Fruit fly (Drosophila melanogaster) whole organism, prepupa: ENCODE measurements around the gene galla-2.
A peak's percentile ranks its signal among the peaks of the same experiment; 100 is the strongest.

ENCODE experiments used
- Blimp-1 ChIP-seq: fragments of 200-800 bp; sonication (Bioruptor generic); optimal IDR thresholded peaks from 3 replicates; lab custom pipeline; 2017; ENCODE audit warnings: missing biosample characterization, missing genetic modification characterization, mild to moderate bottlenecking, moderate library complexity, missing genetic modification reagents
- CG10631 ChIP-seq: fragments of 200-800 bp; sonication (Bioruptor generic); optimal IDR thresholded peaks from 2 replicates; lab custom pipeline; 2016; ENCODE audit warnings: missing biosample characterization, missing genetic modification characterization
- CG11294 ChIP-seq: fragments of 200-800 bp; sonication (Bioruptor generic); IDR thresholded peaks from 2 replicates; pipeline ENCODE4 v1.3.6; 2022; ENCODE audit warnings: missing biosample characterization, missing genetic modification characterization
- CG11762 ChIP-seq: fragments of 200-800 bp; sonication (Bioruptor generic); optimal IDR thresholded peaks from 3 replicates; lab custom pipeline; 2016; ENCODE audit warnings: missing biosample characterization, missing genetic modification characterization; ENCODE audit not compliant: insufficient read depth
- CG1621 ChIP-seq: fragments of 200-800 bp; sonication (Bioruptor generic); optimal IDR thresholded peaks from 3 replicates; lab custom pipeline; 2018; ENCODE audit warnings: missing biosample characterization, mild to moderate bottlenecking, missing genetic modification characterization
- CG16779 ChIP-seq: fragments of 200-800 bp; sonication (Bioruptor generic); optimal IDR thresholded peaks from 3 replicates; lab custom pipeline; 2017; ENCODE audit warnings: missing biosample characterization, mild to moderate bottlenecking, missing genetic modification characterization
- CG3032 ChIP-seq: fragments of 200-800 bp; optimal IDR thresholded peaks from 2 replicates; lab custom pipeline; 2019; ENCODE audit warnings: missing biosample characterization, mild to moderate bottlenecking, missing genetic modification characterization, moderate library complexity
- CG31627 ChIP-seq: fragments of 200-800 bp; sonication (Bioruptor generic); optimal IDR thresholded peaks from 3 replicates; lab custom pipeline; 2016; ENCODE audit warnings: missing biosample characterization, missing genetic modification characterization
- CG32006 ChIP-seq: fragments of 200-800 bp; sonication (Bioruptor generic); optimal IDR thresholded peaks from 3 replicates; lab custom pipeline; 2017; ENCODE audit warnings: missing biosample characterization, mild to moderate bottlenecking, missing genetic modification characterization
- CG34406 ChIP-seq: fragments of 200-800 bp; sonication (Bioruptor generic); optimal IDR thresholded peaks from 3 replicates; lab custom pipeline; 2016; ENCODE audit warnings: missing biosample characterization, missing genetic modification characterization
- CG3919 ChIP-seq: fragments of 200-800 bp; sonication (Bioruptor generic); optimal IDR thresholded peaks from 3 replicates; lab custom pipeline; 2016; ENCODE audit warnings: missing biosample characterization, missing genetic modification characterization
- CG4318 ChIP-seq: fragments of 200-800 bp; sonication (Bioruptor generic); optimal IDR thresholded peaks from 3 replicates; lab custom pipeline; 2017; ENCODE audit warnings: missing biosample characterization, mild to moderate bottlenecking, missing genetic modification characterization
- CG6163 ChIP-seq: fragments of 200-800 bp; sonication (Bioruptor generic); IDR thresholded peaks from 3 replicates; pipeline ENCODE4 v1.3.6; 2022; ENCODE audit warnings: missing biosample characterization, missing genetic modification characterization
- CG6276 ChIP-seq: fragments of 200-800 bp; sonication (Bioruptor generic); optimal IDR thresholded peaks from 2 replicates; lab custom pipeline; 2017; ENCODE audit warnings: missing biosample characterization, mild to moderate bottlenecking, missing genetic modification characterization
- CG6792 ChIP-seq: fragments of 200-800 bp; sonication (Bioruptor generic); optimal IDR thresholded peaks from 3 replicates; lab custom pipeline; 2016; ENCODE audit warnings: missing biosample characterization, missing genetic modification characterization
- CG8119 ChIP-seq: fragments of 200-800 bp; sonication (Bioruptor generic); IDR thresholded peaks from 3 replicates; pipeline ENCODE4 v1.3.6; 2022; ENCODE audit warnings: missing biosample characterization, missing genetic modification characterization
- Eip75B ChIP-seq: fragments of 200-800 bp; sonication (Bioruptor generic); optimal IDR thresholded peaks from 3 replicates; lab custom pipeline; 2016; ENCODE audit warnings: missing biosample characterization, missing genetic modification characterization
- Eip78C ChIP-seq: fragments of 200-800 bp; sonication (Bioruptor generic); peaks from one replicate; lab custom pipeline; 2016; ENCODE audit warnings: missing biosample characterization, missing genetic modification characterization
- Eip93F ChIP-seq: fragments of 200-800 bp; sonication (Bioruptor generic); optimal IDR thresholded peaks from 2 replicates; lab custom pipeline; 2016; ENCODE audit warnings: missing biosample characterization, mild to moderate bottlenecking, missing genetic modification characterization
- Ets21C ChIP-seq: fragments of 200-800 bp; sonication (Bioruptor generic); optimal IDR thresholded peaks from 3 replicates; lab custom pipeline; 2016; ENCODE audit warnings: missing biosample characterization, missing genetic modification characterization
- Ets96B ChIP-seq: fragments of 200-800 bp; optimal IDR thresholded peaks from 2 replicates; lab custom pipeline; 2019; ENCODE audit warnings: missing biosample characterization, mild to moderate bottlenecking, missing genetic modification characterization, moderate library complexity
- Gug ChIP-seq: fragments of 200-800 bp; sonication (Bioruptor generic); IDR thresholded peaks from 2 replicates; pipeline ENCODE4 v1.3.6; 2022; ENCODE audit warnings: missing biosample characterization, missing genetic modification characterization
- Hr38 ChIP-seq: sonication (Bioruptor generic); optimal IDR thresholded peaks from 2 replicates; lab custom pipeline; 2016; ENCODE audit warnings: missing biosample characterization, missing genetic modification characterization
- Hr39 ChIP-seq: fragments of 200-800 bp; sonication (Bioruptor generic); optimal IDR thresholded peaks from 2 replicates; lab custom pipeline; 2016; ENCODE audit warnings: missing biosample characterization, missing genetic modification characterization
- Hr4 ChIP-seq: fragments of 200-800 bp; sonication (Bioruptor generic); optimal IDR thresholded peaks from 3 replicates; lab custom pipeline; 2016; ENCODE audit warnings: missing biosample characterization, missing genetic modification characterization
- Lpt ChIP-seq: fragments of 200-800 bp; sonication (Bioruptor generic); optimal IDR thresholded peaks from 3 replicates; lab custom pipeline; 2016; ENCODE audit warnings: missing biosample characterization, missing genetic modification characterization
- Sox102F ChIP-seq: fragments of 200-800 bp; sonication (Bioruptor generic); optimal IDR thresholded peaks from 2 replicates; lab custom pipeline; 2016; ENCODE audit warnings: missing biosample characterization, mild to moderate bottlenecking, missing genetic modification characterization
- achi ChIP-seq: fragments of 200-800 bp; sonication (Bioruptor generic); optimal IDR thresholded peaks from 3 replicates; lab custom pipeline; 2016; ENCODE audit warnings: missing biosample characterization, missing genetic modification characterization
- acj6 ChIP-seq: fragments of 200-800 bp; sonication (Bioruptor generic); optimal IDR thresholded peaks from 3 replicates; lab custom pipeline; 2016; ENCODE audit warnings: missing biosample characterization, missing genetic modification characterization
- dsx ChIP-seq: fragments of 200-800 bp; optimal IDR thresholded peaks from 3 replicates; lab custom pipeline; 2019; ENCODE audit warnings: missing biosample characterization, mild to moderate bottlenecking, missing genetic modification characterization, moderate library complexity; ENCODE audit not compliant: poor library complexity, severe bottlenecking
- eg ChIP-seq: fragments of 200-800 bp; sonication (Bioruptor generic); IDR thresholded peaks from 3 replicates; pipeline ENCODE4 v1.3.6; 2022; ENCODE audit warnings: missing biosample characterization, missing genetic modification characterization
- esn ChIP-seq: fragments of 200-800 bp; sonication (Bioruptor generic); optimal IDR thresholded peaks from 2 replicates; lab custom pipeline; 2016; ENCODE audit warnings: missing biosample characterization, mild to moderate bottlenecking, missing genetic modification characterization, moderate library complexity
- fd59A ChIP-seq: fragments of 200-800 bp; sonication (Bioruptor generic); optimal IDR thresholded peaks from 2 replicates; lab custom pipeline; 2017; ENCODE audit warnings: missing biosample characterization, mild to moderate bottlenecking, missing genetic modification characterization, missing genetic modification reagents
- fd85E ChIP-seq: fragments of 200-800 bp; sonication (Bioruptor generic); optimal IDR thresholded peaks from 3 replicates; lab custom pipeline; 2016; ENCODE audit warnings: missing biosample characterization, missing genetic modification characterization
- lz ChIP-seq: fragments of 200-800 bp; sonication (Bioruptor generic); optimal IDR thresholded peaks from 3 replicates; lab custom pipeline; 2016; ENCODE audit warnings: missing biosample characterization, missing genetic modification characterization
- net ChIP-seq: fragments of 200-800 bp; sonication (Bioruptor generic); optimal IDR thresholded peaks from 3 replicates; lab custom pipeline; 2016; ENCODE audit warnings: missing biosample characterization, missing genetic modification characterization
- pdm3 ChIP-seq: fragments of 200-800 bp; sonication (Bioruptor generic); optimal IDR thresholded peaks from 3 replicates; lab custom pipeline; 2016; ENCODE audit warnings: missing biosample characterization, missing genetic modification characterization
- spab ChIP-seq: fragments of 200-800 bp; sonication (Bioruptor generic); optimal IDR thresholded peaks from 2 replicates; lab custom pipeline; 2017; ENCODE audit warnings: missing biosample characterization, mild to moderate bottlenecking, missing genetic modification characterization, missing genetic modification reagents
- svp ChIP-seq: fragments of 200-800 bp; sonication (Bioruptor generic); peaks from one replicate; lab custom pipeline; 2016; ENCODE audit warnings: missing biosample characterization, missing genetic modification characterization
- topi ChIP-seq: fragments of 200-800 bp; sonication (Bioruptor generic); optimal IDR thresholded peaks from 3 replicates; lab custom pipeline; 2016; ENCODE audit warnings: missing biosample characterization, missing genetic modification characterization
- vri ChIP-seq: fragments of 200-800 bp; sonication (Bioruptor generic); optimal IDR thresholded peaks from 3 replicates; lab custom pipeline; 2016; ENCODE audit warnings: missing biosample characterization, mild to moderate bottlenecking, missing genetic modification characterization

The galla-2 gene

dm6 chr3L:10891414-10891813 lies 8.7 kb downstream of the galla-2 start, which contains the start of gene Cpr67Fa2:
TSS of gene Cpr67Fa2 (plus strand) at chr3L:10891714.
- TF ChIP-seq Ets96B (tag; lab: Kevin White, UChicago) (no peak), CG16779 (no peak), CG4318 (no peak), eg (GFP tag; lab: Robert Waterston, UW) (no peak), esn (GFP tag; lab: Kevin White, UChicago) (no peak), CG34406 (GFP tag; lab: Kevin White, UChicago) (no peak), vri (GFP tag; lab: Kevin White, UChicago) (no peak), CG11294 (GFP tag; lab: Robert Waterston, UW) (no peak)

- TF ChIP-seq Lpt (GFP tag; lab: Kevin White, UChicago) (no peak), esn (GFP tag; lab: Kevin White, UChicago) (peak; percentile 4)
- TF ChIP-seq, all 60 proteins: peak for 1
These were observed 10.6 kb downstream of the galla-2 start for dm6 chr3L:10893156-10893784.

- no peak for TF ChIP-seq CG3919 (GFP tag; lab: Kevin White, UChicago)
- no peak for TF ChIP-seq svp (GFP tag; lab: Kevin White, UChicago)
- no peak for TF ChIP-seq pdm3 (GFP tag; lab: Kevin White, UChicago)
- TF ChIP-seq CG1621 = no peak
- no peak for TF ChIP-seq spab
- no peak for TF ChIP-seq CG4318
- TF ChIP-seq CG6276 (GFP tag; lab: Kevin White, UChicago) = no peak
- no peak for TF ChIP-seq Eip75B (GFP tag; lab: Kevin White, UChicago)
- no peak for TF ChIP-seq CG8119 (GFP tag; lab: Robert Waterston, UW)
- TF ChIP-seq CG6792 = no peak
These were observed 11.5 kb downstream of the galla-2 start, which contains the start of gene Cpr67Fb for dm6 chr3L:10894159-10894558. TSS of gene Cpr67Fb (plus strand) at chr3L:10894173.

dm6 chr3L:10896923-10897322 lies 14.2 kb downstream of the galla-2 start:
- no peak for TF ChIP-seq Lpt (GFP tag; lab: Kevin White, UChicago)
- TF ChIP-seq CG11762 (GFP tag; lab: Kevin White, UChicago) = no peak
- no peak for TF ChIP-seq Sox102F
- no peak for TF ChIP-seq topi (GFP tag; lab: Kevin White, UChicago)
- TF ChIP-seq CG4318 = no peak
- no peak for TF ChIP-seq Hr39
- no peak for TF ChIP-seq CG6163 (GFP tag; lab: Robert Waterston, UW)
- peak; percentile 81 for TF ChIP-seq svp (GFP tag; lab: Kevin White, UChicago)
- no peak for TF ChIP-seq CG34406 (GFP tag; lab: Kevin White, UChicago)
- peak; percentile 70 for TF ChIP-seq vri (GFP tag; lab: Kevin White, UChicago)
- TF ChIP-seq CG31627 = no peak
- TF ChIP-seq CG3032 (tag; lab: Kevin White, UChicago) = no peak

DNA sequence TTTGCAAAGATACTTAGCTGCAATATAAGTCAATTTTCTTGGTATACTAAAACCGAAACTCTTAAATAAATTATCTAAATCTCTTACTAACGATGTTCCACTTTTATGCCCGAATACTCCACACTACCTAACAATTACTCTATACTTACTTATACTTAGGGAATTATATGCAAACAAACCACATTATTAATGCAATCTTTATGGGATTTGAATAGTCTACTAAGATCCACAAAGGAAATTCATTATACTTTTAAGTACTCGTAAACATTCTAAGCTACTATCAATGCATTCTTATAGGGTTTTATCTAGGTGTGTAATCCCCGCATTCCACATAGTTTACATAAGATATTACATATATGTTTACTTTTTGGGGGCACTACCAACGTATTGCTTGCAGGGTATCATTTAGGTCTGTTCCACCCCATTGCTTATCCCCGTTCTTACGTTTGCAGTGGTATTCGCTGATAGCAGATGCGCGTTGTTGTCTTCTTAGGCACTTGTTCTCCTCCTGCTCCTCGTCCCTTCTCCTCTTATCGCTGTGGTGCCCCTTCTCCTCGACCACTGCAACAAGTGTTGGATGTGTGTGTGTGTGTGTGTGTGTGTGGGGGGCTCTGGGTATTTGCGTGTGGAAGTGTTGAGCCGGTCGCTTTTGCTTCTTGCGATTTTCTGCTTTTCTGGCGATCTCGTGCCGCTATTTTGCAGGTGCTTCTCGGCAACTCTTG lies 15.0 kb downstream of the galla-2 start:
- peak; percentile 1 for TF ChIP-seq Hr39
- peak; percentile 24 for TF ChIP-seq Lpt (GFP tag; lab: Kevin White, UChicago)
- no peak for TF ChIP-seq Hr38
- no peak for TF ChIP-seq lz (GFP tag; lab: Kevin White, UChicago)
- no peak for TF ChIP-seq CG32006 (GFP tag; lab: Kevin White, UChicago)
- TF ChIP-seq Ets96B (tag; lab: Kevin White, UChicago) = no peak
- TF ChIP-seq CG10631 = no peak
- TF ChIP-seq net (GFP tag; lab: Kevin White, UChicago) = peak; percentile 39
- TF ChIP-seq Gug (GFP tag; lab: Robert Waterston, UW) = no peak
- no peak for TF ChIP-seq CG3032 (tag; lab: Kevin White, UChicago)
- no peak for TF ChIP-seq CG8119 (GFP tag; lab: Robert Waterston, UW)
- TF ChIP-seq Eip78C (GFP tag; lab: Kevin White, UChicago) = peak; percentile 65
- TF ChIP-seq esn (GFP tag; lab: Kevin White, UChicago) = no peak
- no peak for TF ChIP-seq Eip93F (GFP tag; lab: Kevin White, UChicago)
- peak; percentile 39 for TF ChIP-seq acj6
- TF ChIP-seq Ets21C (GFP tag; lab: Kevin White, UChicago) = no peak
- no peak for TF ChIP-seq fd85E (GFP tag; lab: Kevin White, UChicago)
- TF ChIP-seq Hr4 (GFP tag; lab: Kevin White, UChicago) = peak; percentile 32
- TF ChIP-seq dsx (GFP tag; lab: Kevin White, UChicago) = peak; percentile 44
- no peak for TF ChIP-seq CG4318
- TF ChIP-seq CG6163 (GFP tag; lab: Robert Waterston, UW) = no peak; the same call in 2 of the 3 replicates
- TF ChIP-seq Blimp-1 (GFP tag; lab: Kevin White, UChicago) = no peak
- no peak for TF ChIP-seq fd59A (GFP tag; lab: Kevin White, UChicago)
- TF ChIP-seq achi (GFP tag; lab: Kevin White, UChicago) = no peak
